3 fruit fly cellular contexts compared by ENCODE assay signal in the genomic region with DNA sequence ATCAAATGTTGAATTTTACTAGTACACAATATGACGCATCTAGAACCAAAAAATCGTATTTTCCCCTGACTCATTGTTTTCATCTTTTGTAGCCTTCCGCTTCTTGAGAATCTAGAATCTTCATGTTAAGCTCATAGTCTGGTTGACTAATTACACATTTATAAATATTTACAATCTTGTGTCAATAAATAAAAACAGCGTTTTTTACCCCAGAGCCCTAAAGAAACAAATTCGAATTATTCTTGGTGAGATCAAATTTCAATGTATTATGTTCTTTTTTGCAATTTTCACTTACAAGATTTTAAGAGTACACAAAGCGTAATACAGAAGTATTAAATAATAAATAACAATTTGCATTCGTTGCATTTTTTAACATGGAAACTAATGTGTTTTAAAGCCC.
TF ChIP-seq lines count a peak whose summit lies in the region.

No protein-coding gene starts in this region.

- no peak for TF ChIP-seq CTCF in whole organism, embryonic (GFP tag; optimal IDR thresholded peaks at IDR 0.05; lab: Kevin White, UChicago)

TF ChIP-seq in whole organism, adult, 20 proteins besides CTCF, POLR2A, EP300 and RAD21:
- TF ChIP-seq cnc (optimal IDR thresholded peaks at IDR 0.05; lab: Kevin White, UChicago) (no peak), ovo (GFP tag; optimal IDR thresholded peaks at IDR 0.05; lab: Kevin White, UChicago) (no peak), bab1 (GFP tag; optimal IDR thresholded peaks at IDR 0.05; lab: Kevin White, UChicago) (no peak), CG7101 (tag; optimal IDR thresholded peaks at IDR 0.05; lab: Kevin White, UChicago) (no peak), CG5204 (GFP tag; optimal IDR thresholded peaks at IDR 0.05; lab: Kevin White, UChicago) (no peak), kay (GFP tag; lab: Kevin White, UChicago; ENCODE audit: borderline replicate concordance) (peak; percentile 95), Mnt (GFP tag; optimal IDR thresholded peaks at IDR 0.05; lab: Kevin White, UChicago) (no peak)

TF ChIP-seq in whole organism, embryonic, 481 proteins besides CTCF, POLR2A, EP300 and RAD21:
- no peak for TF ChIP-seq aop (GFP tag; IDR thresholded peaks at IDR 0.05; lab: Robert Waterston, UW)
- peak; percentile 44 for TF ChIP-seq Hmx (GFP tag; optimal IDR thresholded peaks at IDR 0.05; lab: Kevin White, UChicago)
- peak; percentile 19 for TF ChIP-seq CG17568 (GFP tag; optimal IDR thresholded peaks at IDR 0.05; lab: Kevin White, UChicago)
- TF ChIP-seq CG3847 (GFP tag; IDR thresholded peaks at IDR 0.05; lab: Robert Waterston, UW): no peak
- TF ChIP-seq eve (GFP tag; optimal IDR thresholded peaks at IDR 0.05; lab: Kevin White, UChicago): peak in 1 of 2 experiments; percentile 58
- peak; percentile 31 for TF ChIP-seq CG6813 (GFP tag; optimal IDR thresholded peaks at IDR 0.05; lab: Kevin White, UChicago)
TF ChIP-seq in whole organism, embryonic: peak in this region for 4.

TF ChIP-seq in whole organism, prepupa, 60 proteins besides CTCF, POLR2A, EP300 and RAD21:
- TF ChIP-seq fkh (GFP tag; optimal IDR thresholded peaks at IDR 0.05; lab: Kevin White, UChicago): peak; percentile 39
- no peak for TF ChIP-seq Hr4 (GFP tag; optimal IDR thresholded peaks at IDR 0.05; lab: Kevin White, UChicago)
- TF ChIP-seq CG31627 (GFP tag; optimal IDR thresholded peaks at IDR 0.05; lab: Kevin White, UChicago): no peak
